Fruit fly (Drosophila melanogaster) whole organism, embryonic: ENCODE data around the gene Rpt5.

Source experiments
- Atf6 ChIP-seq: fragments of 200-800 bp; sonication (Bioruptor generic); IDR thresholded peaks from 2 replicates; pipeline ENCODE4 v1.3.6; 2022; ENCODE audit warnings: missing biosample characterization, missing genetic modification characterization
- CG10267 ChIP-seq: fragments of 200-800 bp; sonication (Bioruptor generic); optimal IDR thresholded peaks from 2 replicates; lab custom pipeline; 2018; ENCODE audit warnings: missing biosample characterization, mild to moderate bottlenecking, missing genetic modification characterization, moderate library complexity
- CG12236 ChIP-seq: fragments of 200-800 bp; sonication (Bioruptor generic); optimal IDR thresholded peaks from 2 replicates; lab custom pipeline; 2016; ENCODE audit warnings: missing biosample characterization, missing genetic modification characterization
- CG12744 ChIP-seq: fragments of 200-800 bp; sonication (Bioruptor generic); optimal IDR thresholded peaks from 2 replicates; lab custom pipeline; 2016; ENCODE audit warnings: missing biosample characterization, missing genetic modification characterization
- CG14860 ChIP-seq: fragments of 200-800 bp; sonication (Bioruptor generic); IDR thresholded peaks from 3 replicates; pipeline ENCODE4 v1.3.6; 2022; ENCODE audit warnings: missing biosample characterization, missing genetic modification characterization; ENCODE audit not compliant: partially characterized antibody
- CG16815 ChIP-seq: fragments of 200-800 bp; sonication (Bioruptor generic); optimal IDR thresholded peaks from 3 replicates; lab custom pipeline; 2017; ENCODE audit warnings: missing biosample characterization, mild to moderate bottlenecking, missing genetic modification characterization
- CG3726 ChIP-seq: fragments of 200-800 bp; sonication (Bioruptor generic); IDR thresholded peaks from 3 replicates; pipeline ENCODE4, ENCODE4 v1.3.6; 2022; ENCODE audit warnings: missing biosample characterization, missing genetic modification characterization
- CG4617 ChIP-seq: fragments of 200-800 bp; sonication (Bioruptor generic); optimal IDR thresholded peaks from 3 replicates; lab custom pipeline; 2016; ENCODE audit warnings: missing biosample characterization, missing genetic modification characterization, borderline replicate concordance
- CG5180 ChIP-seq: fragments of 200-800 bp; sonication (Bioruptor generic); optimal IDR thresholded peaks from 3 replicates; lab custom pipeline; 2017; ENCODE audit warnings: missing biosample characterization, missing genetic modification characterization, mild to moderate bottlenecking, moderate library complexity, missing genetic modification reagents
- CG6791 ChIP-seq: fragments of 200-800 bp; sonication (Bioruptor generic); IDR thresholded peaks from 3 replicates; pipeline ENCODE4 v1.3.6; 2022; ENCODE audit warnings: missing biosample characterization, missing genetic modification characterization; ENCODE audit not compliant: partially characterized antibody
- CG7556 ChIP-seq: fragments of 200-800 bp; sonication (Bioruptor generic); optimal IDR thresholded peaks from 2 replicates; lab custom pipeline; 2017; ENCODE audit warnings: missing biosample characterization, mild to moderate bottlenecking, missing genetic modification characterization
- CG7928 ChIP-seq: fragments of 200-800 bp; sonication (Bioruptor generic); optimal IDR thresholded peaks from 2 replicates; lab custom pipeline; 2017; ENCODE audit warnings: missing biosample characterization, mild to moderate bottlenecking, missing genetic modification characterization
- CG8281 ChIP-seq: fragments of 200-800 bp; sonication (Bioruptor generic); optimal IDR thresholded peaks from 2 replicates; lab custom pipeline; 2018; ENCODE audit warnings: missing biosample characterization, mild to moderate bottlenecking, missing genetic modification characterization, moderate library complexity
- CG8388 ChIP-seq: fragments of 200-800 bp; sonication (Bioruptor generic); optimal IDR thresholded peaks from 2 replicates; lab custom pipeline; 2019; ENCODE audit warnings: missing biosample characterization, mild to moderate bottlenecking, missing genetic modification characterization, moderate library complexity
- CG9932 ChIP-seq: fragments of 200-800 bp; sonication (Bioruptor generic); IDR thresholded peaks from 2 replicates; pipeline ENCODE4 v1.3.6; 2022; ENCODE audit warnings: missing biosample characterization, missing genetic modification characterization
- Camta ChIP-seq: fragments of 200-800 bp; sonication (Bioruptor generic); optimal IDR thresholded peaks from 2 replicates; lab custom pipeline; 2016; ENCODE audit warnings: missing biosample characterization, missing genetic modification characterization
- CoRest ChIP-seq: fragments of 200-800 bp; sonication (Bioruptor generic); optimal IDR thresholded peaks from 3 replicates; lab custom pipeline; 2018; ENCODE audit warnings: missing biosample characterization, mild to moderate bottlenecking, missing genetic modification characterization, moderate library complexity
- Dip3 ChIP-seq: fragments of 200-800 bp; sonication (Bioruptor generic); optimal IDR thresholded peaks from 3 replicates; lab custom pipeline; 2016; ENCODE audit warnings: missing biosample characterization, missing genetic modification characterization
- Doc2 ChIP-seq: fragments of 200-800 bp; sonication (Bioruptor generic); IDR thresholded peaks from 2 replicates; pipeline ENCODE4 v1.3.6; 2022; ENCODE audit warnings: missing biosample characterization, missing genetic modification characterization
- Ets97D ChIP-seq: fragments of 200-800 bp; sonication (Bioruptor generic); optimal IDR thresholded peaks from 3 replicates; lab custom pipeline; 2016; ENCODE audit warnings: missing biosample characterization, missing genetic modification characterization
- Gsc ChIP-seq: fragments of 200-800 bp; sonication (Bioruptor generic); IDR thresholded peaks from 2 replicates; pipeline ENCODE4 v1.3.6; 2022; ENCODE audit warnings: missing biosample characterization, missing genetic modification characterization
- Hmr ChIP-seq: fragments of 200-800 bp; sonication (Bioruptor generic); optimal IDR thresholded peaks from 3 replicates; lab custom pipeline; 2017; ENCODE audit warnings: mild to moderate bottlenecking, missing biosample characterization, missing genetic modification reagents, missing genetic modification characterization
- Hr78 ChIP-seq, 2 experiments: fragments of 200-800 bp in 1 of 2; fragments of >200 bp in 1 of 2; sonication (Bioruptor generic) in 1 of 2; optimal IDR thresholded peaks; 2 replicates each; lab custom pipeline; 2017 to 2019; ENCODE audit warnings: missing biosample characterization in 2 of 2, missing genetic modification characterization in 2 of 2, mild to moderate bottlenecking in 1 of 2, moderate library complexity in 1 of 2
- MTF-1 ChIP-seq: fragments of 200-800 bp; sonication (Bioruptor generic); optimal IDR thresholded peaks from 2 replicates; lab custom pipeline; 2018; ENCODE audit warnings: missing biosample characterization, mild to moderate bottlenecking, missing genetic modification characterization, borderline replicate concordance
- Oli ChIP-seq: fragments of 200-800 bp; sonication (Bioruptor generic); optimal IDR thresholded peaks from 2 replicates; lab custom pipeline; 2018; ENCODE audit warnings: missing biosample characterization, mild to moderate bottlenecking, missing genetic modification characterization, moderate library complexity
- amos ChIP-seq: fragments of 200-800 bp; sonication (Bioruptor generic); IDR thresholded peaks from 2 replicates; pipeline ENCODE4 v1.3.6; 2022; ENCODE audit warnings: missing biosample characterization, missing genetic modification characterization; ENCODE audit not compliant: partially characterized antibody
- bbx ChIP-seq: fragments of 200-800 bp; sonication (Bioruptor generic); IDR thresholded peaks from 2 replicates; pipeline ENCODE4 v1.3.6; 2022; ENCODE audit warnings: missing biosample characterization, missing genetic modification characterization; ENCODE audit not compliant: partially characterized antibody
- bsh ChIP-seq, 2 experiments: fragments of 200-800 bp; sonication (Bioruptor generic); optimal IDR thresholded peaks; 2 replicates each; lab custom pipeline; 2017 to 2018; ENCODE audit warnings: mild to moderate bottlenecking in 2 of 2, missing biosample characterization in 2 of 2, missing genetic modification characterization in 2 of 2, moderate library complexity in 1 of 2
- cg ChIP-seq: fragments of 200-800 bp; sonication (Bioruptor generic); optimal IDR thresholded peaks from 3 replicates; lab custom pipeline; 2019; ENCODE audit warnings: missing biosample characterization, mild to moderate bottlenecking, missing genetic modification characterization, moderate library complexity
- chinmo ChIP-seq: fragments of 200-800 bp; sonication (Bioruptor generic); IDR thresholded peaks from 4 replicates; pipeline ENCODE4 v1.3.6; 2022; ENCODE audit warnings: missing biosample characterization, missing genetic modification characterization; ENCODE audit not compliant: partially characterized antibody
- crc ChIP-seq: fragments of 200-800 bp; sonication (Bioruptor generic); optimal IDR thresholded peaks from 2 replicates; lab custom pipeline; 2016; ENCODE audit warnings: missing biosample characterization, missing genetic modification characterization
- dan ChIP-seq: fragments of 200-800 bp; sonication (Bioruptor generic); IDR thresholded peaks from 2 replicates; pipeline ENCODE4 v1.3.6; 2022; ENCODE audit warnings: missing biosample characterization, missing genetic modification characterization
- danr ChIP-seq: fragments of 200-800 bp; sonication (Bioruptor generic); IDR thresholded peaks from 2 replicates; pipeline ENCODE4 v1.3.6; 2022; ENCODE audit warnings: missing biosample characterization, missing genetic modification characterization
- disco-r ChIP-seq: fragments of 200-800 bp; sonication (Bioruptor generic); optimal IDR thresholded peaks from 2 replicates; lab custom pipeline; 2016; ENCODE audit warnings: missing biosample characterization, missing genetic modification characterization
- dmrt11E ChIP-seq: fragments of 200-800 bp; sonication (Bioruptor generic); optimal IDR thresholded peaks from 3 replicates; lab custom pipeline; 2018; ENCODE audit warnings: missing biosample characterization, mild to moderate bottlenecking, missing genetic modification characterization, moderate library complexity
- fu2 ChIP-seq: fragments of 200-800 bp; sonication (Bioruptor generic); optimal IDR thresholded peaks from 2 replicates; lab custom pipeline; 2016; ENCODE audit warnings: missing biosample characterization, missing genetic modification characterization
- gfzf ChIP-seq: fragments of 200-800 bp; sonication (Bioruptor generic); optimal IDR thresholded peaks from 2 replicates; lab custom pipeline; 2016; ENCODE audit warnings: missing biosample characterization, mild to moderate bottlenecking, missing genetic modification characterization, moderate library complexity
- ind ChIP-seq: fragments of 200-800 bp; sonication (Bioruptor generic); optimal IDR thresholded peaks from 3 replicates; lab custom pipeline; 2016; ENCODE audit warnings: missing biosample characterization, missing genetic modification characterization
- inv ChIP-seq: fragments of 200-800 bp; sonication (Bioruptor generic); IDR thresholded peaks from 2 replicates; pipeline ENCODE4 v1.3.6; 2022; ENCODE audit warnings: missing biosample characterization, missing genetic modification characterization; ENCODE audit not compliant: partially characterized antibody
- jing ChIP-seq: fragments of 200-800 bp; sonication (Bioruptor generic); optimal IDR thresholded peaks from 2 replicates; lab custom pipeline; 2018; ENCODE audit warnings: missing biosample characterization, mild to moderate bottlenecking, missing genetic modification characterization
- ken ChIP-seq: fragments of 200-800 bp; sonication (Bioruptor generic); IDR thresholded peaks from 3 replicates; pipeline ENCODE4 v1.3.6; 2022; ENCODE audit warnings: missing biosample characterization, missing genetic modification characterization
- luna ChIP-seq: fragments of 200-800 bp; sonication (Bioruptor generic); optimal IDR thresholded peaks from 2 replicates; lab custom pipeline; 2016; ENCODE audit warnings: missing biosample characterization, missing genetic modification characterization
- otp ChIP-seq: fragments of 200-800 bp; sonication (Bioruptor generic); IDR thresholded peaks from 3 replicates; pipeline ENCODE4, ENCODE4 v1.3.6; 2022; ENCODE audit warnings: missing biosample characterization, missing genetic modification characterization
- ranshi ChIP-seq: fragments of 200-800 bp; sonication (Bioruptor generic); IDR thresholded peaks from 2 replicates; pipeline ENCODE4 v1.3.6; 2022; ENCODE audit warnings: missing biosample characterization, missing genetic modification characterization
- sens ChIP-seq: fragments of 200-800 bp; sonication (Bioruptor generic); peaks from one replicate; lab custom pipeline; 2016; ENCODE audit warnings: missing biosample characterization, missing genetic modification characterization
- sima ChIP-seq: fragments of 200-800 bp; sonication (Bioruptor generic); optimal IDR thresholded peaks from 2 replicates; lab custom pipeline; 2016; ENCODE audit warnings: missing biosample characterization, missing genetic modification characterization
- slou ChIP-seq: fragments of 200-800 bp; sonication (Bioruptor generic); optimal IDR thresholded peaks from 3 replicates; lab custom pipeline; 2016; ENCODE audit warnings: missing biosample characterization, missing genetic modification characterization
- sqz ChIP-seq: fragments of 200-800 bp; sonication (Bioruptor generic); optimal IDR thresholded peaks from 3 replicates; lab custom pipeline; 2018; ENCODE audit warnings: missing biosample characterization, mild to moderate bottlenecking, missing genetic modification characterization
- tup ChIP-seq: fragments of 200-800 bp; sonication (Bioruptor generic); optimal IDR thresholded peaks from 2 replicates; lab custom pipeline; 2016; ENCODE audit warnings: missing biosample characterization, mild to moderate bottlenecking, missing genetic modification characterization, moderate library complexity
- usp ChIP-seq: fragments of >200 bp; optimal IDR thresholded peaks from 2 replicates; lab custom pipeline; 2017; ENCODE audit warnings: missing biosample characterization, missing genetic modification characterization

Rpt5 gene

DNA sequence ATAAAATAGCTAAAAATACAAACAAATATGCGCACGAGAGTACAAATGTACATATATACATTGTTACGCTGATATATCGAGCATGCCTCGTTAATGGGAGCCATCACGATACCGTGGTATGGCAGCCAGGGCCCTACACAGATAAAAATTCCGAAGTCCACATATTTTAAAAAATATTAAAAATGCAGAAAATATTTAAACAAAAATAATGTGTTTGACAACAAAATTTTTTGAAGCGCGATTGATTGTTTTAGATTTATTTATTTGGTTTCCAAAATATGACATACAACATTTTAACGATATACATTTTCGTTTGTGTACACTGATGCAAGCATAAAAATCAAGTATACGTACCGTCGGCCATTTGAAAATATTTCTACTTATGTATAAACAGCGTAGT lies 25.9 kb upstream of the Rpt5 start (continued):
- TF ChIP-seq otp (GFP tag; lab: Robert Waterston, UW) (peak; percentile 79; the same call in 2 of the 3 replicates), CG7928 (peak; percentile 55), CG9932 (GFP tag; lab: Robert Waterston, UW) (peak; percentile 90), amos (GFP tag; lab: Robert Waterston, UW) (no peak), fu2 (peak; percentile 65), bsh (GFP tag; optimal IDR thresholded peaks at IDR 0.05; lab: Kevin White, UChicago) (peak; percentile 15 to 69), CG7556 (GFP tag; lab: Kevin White, UChicago) (peak; percentile 82), sqz (GFP tag; lab: Kevin White, UChicago) (peak; percentile 33), CG8388 (GFP tag; lab: Kevin White, UChicago) (peak; percentile 31), MTF-1 (no peak), jing (peak; percentile 22), Camta (GFP tag; lab: Kevin White, UChicago) (peak; percentile 57), Gsc (GFP tag; lab: Robert Waterston, UW) (no peak), CG16815 (GFP tag; lab: Kevin White, UChicago) (peak; percentile 66), luna (GFP tag; lab: Kevin White, UChicago) (peak; percentile 1), CG5180 (GFP tag; lab: Kevin White, UChicago) (no peak), dmrt11E (tag; lab: Kevin White, UChicago) (peak; percentile 5), sens (GFP tag; lab: Kevin White, UChicago) (peak; percentile 87), ken (GFP tag; lab: Robert Waterston, UW) (peak; percentile 64; the same call in 1 of the 3 replicates), Doc2 (no peak), cg (no peak), ranshi (GFP tag; lab: Robert Waterston, UW) (peak; percentile 73), CG8281 (peak; percentile 10), gfzf (GFP tag; lab: Kevin White, UChicago) (no peak), chinmo (GFP tag; lab: Robert Waterston, UW) (0 out of 4 replicates have a peak, but pooled peaks have one; percentile 36), CG4617 (GFP tag; lab: Kevin White, UChicago) (peak; percentile 16), slou (peak; percentile 71), ind (GFP tag; lab: Kevin White, UChicago) (peak; percentile 82), Oli (tag; lab: Kevin White, UChicago) (peak; percentile 76), danr (GFP tag; lab: Robert Waterston, UW) (peak; percentile 43; the same call in 1 of the 2 replicates), usp (GFP tag; lab: Kevin White, UChicago) (no peak), CoRest (tag; lab: Kevin White, UChicago) (peak; percentile 81), CG10267 (tag; lab: Kevin White, UChicago) (peak; percentile 63), sima (GFP tag; lab: Kevin White, UChicago) (peak; percentile 22), crc (peak; percentile 53), Ets97D (GFP tag; lab: Kevin White, UChicago) (peak; percentile 24), disco-r (GFP tag; lab: Kevin White, UChicago) (peak; percentile 45), Hr78 (GFP tag; optimal IDR thresholded peaks at IDR 0.05; lab: Kevin White, UChicago) (no peak), dan (GFP tag; lab: Robert Waterston, UW) (no peak), CG3726 (GFP tag; lab: Robert Waterston, UW) (no peak), Dip3 (GFP tag; lab: Kevin White, UChicago) (peak; percentile 85), CG14860 (GFP tag; lab: Robert Waterston, UW) (no peak), CG12236 (GFP tag; lab: Kevin White, UChicago) (no peak), inv (GFP tag; lab: Robert Waterston, UW) (no peak), bbx (GFP tag; lab: Robert Waterston, UW) (no peak), tup (GFP tag; lab: Kevin White, UChicago) (peak; percentile 40), CG12744 (GFP tag; lab: Kevin White, UChicago) (peak; percentile 53), CG6791 (GFP tag; lab: Robert Waterston, UW) (no peak), Atf6 (GFP tag; lab: Robert Waterston, UW) (peak; percentile 91), Hmr (GFP tag; lab: Kevin White, UChicago) (peak; percentile 93)
